Worm (Caenorhabditis elegans) whole organism, L4 larva: ENCODE measurements around the gene fbxb-74.

Experiments
- R02D3.7 ChIP-seq: fragments of 150-350 bp; sonication (generic microtip); optimal IDR thresholded peaks from 3 replicates; lab custom pipeline; 2014; ENCODE audit warnings: missing biosample characterization, missing genetic modification characterization
- aly-2 ChIP-seq: sonication (generic microtip); optimal IDR thresholded peaks from 2 replicates; lab custom pipeline; 2018; ENCODE audit warnings: missing biosample characterization, missing genetic modification characterization
- ama-1 ChIP-seq: fragments of 150-350 bp; optimal IDR thresholded peaks from 2 replicates; lab custom pipeline; 2014; ENCODE audit warnings: inconsistent platforms, mixed read lengths
- ceh-28 ChIP-seq: fragments of 150-350 bp; optimal IDR thresholded peaks from 2 replicates; lab custom pipeline; 2014; ENCODE audit warnings: missing biosample characterization, missing genetic modification reagents, missing genetic modification characterization
- dve-1 ChIP-seq: sonication (generic microtip); optimal IDR thresholded peaks from 2 replicates; lab custom pipeline; 2017; ENCODE audit warnings: antibody characterized with exemption, mild to moderate bottlenecking, missing genetic modification characterization, missing compliant biosample characterization; ENCODE audit not compliant: insufficient read depth
- egl-27 ChIP-seq: sonication (generic microtip); optimal IDR thresholded peaks from 3 replicates; lab custom pipeline; 2017; ENCODE audit warnings: missing biosample characterization, missing genetic modification reagents, missing genetic modification characterization
- hlh-11 ChIP-seq: fragments of 200-800 bp; sonication (Bioruptor generic); optimal IDR thresholded peaks from 2 replicates; lab custom pipeline; 2018; ENCODE audit warnings: mild to moderate bottlenecking, missing genetic modification characterization, missing compliant biosample characterization
- lin-15B ChIP-seq: fragments of 150-350 bp; sonication (generic microtip); optimal IDR thresholded peaks from 3 replicates; lab custom pipeline; 2014; ENCODE audit warnings: missing biosample characterization, missing genetic modification characterization
- nhr-42 ChIP-seq: fragments of 200-800 bp; sonication (Bioruptor generic); IDR thresholded peaks from 2 replicates; pipeline ENCODE4 v1.3.6; 2022; ENCODE audit warnings: missing genetic modification characterization, missing compliant biosample characterization
- nhr-76 ChIP-seq: fragments of 150-350 bp; optimal IDR thresholded peaks from 2 replicates; lab custom pipeline; 2014; ENCODE audit warnings: missing biosample characterization, missing genetic modification characterization
- php-3 ChIP-seq: fragments of 200-800 bp; sonication (Bioruptor generic); IDR thresholded peaks from 2 replicates; pipeline ENCODE4 v1.3.6; 2022; ENCODE audit warnings: missing genetic modification reagents, missing genetic modification characterization, missing compliant biosample characterization
- unc-130 ChIP-seq: sonication (generic microtip); optimal IDR thresholded peaks from 2 replicates; lab custom pipeline; 2016; ENCODE audit warnings: missing genetic modification reagents, missing genetic modification characterization, missing compliant biosample characterization
- unc-62 ChIP-seq, 3 experiments: fragments of 150-350 bp in 1 of 3; sonication (generic microtip); optimal IDR thresholded peaks in 2 of 3; peaks in 1 of 3; 1 replicate in 1 of 3; 2 replicates in 2 of 3; lab custom pipeline; 2014 to 2017; ENCODE audit warnings: missing biosample characterization in 3 of 3, missing genetic modification characterization in 3 of 3, missing genetic modification reagents in 3 of 3, missing genotype in 1 of 3
- ztf-11 ChIP-seq: fragments of 150-350 bp; optimal IDR thresholded peaks from 2 replicates; lab custom pipeline; 2014; ENCODE audit warnings: missing biosample characterization, missing genetic modification characterization

DNA sequence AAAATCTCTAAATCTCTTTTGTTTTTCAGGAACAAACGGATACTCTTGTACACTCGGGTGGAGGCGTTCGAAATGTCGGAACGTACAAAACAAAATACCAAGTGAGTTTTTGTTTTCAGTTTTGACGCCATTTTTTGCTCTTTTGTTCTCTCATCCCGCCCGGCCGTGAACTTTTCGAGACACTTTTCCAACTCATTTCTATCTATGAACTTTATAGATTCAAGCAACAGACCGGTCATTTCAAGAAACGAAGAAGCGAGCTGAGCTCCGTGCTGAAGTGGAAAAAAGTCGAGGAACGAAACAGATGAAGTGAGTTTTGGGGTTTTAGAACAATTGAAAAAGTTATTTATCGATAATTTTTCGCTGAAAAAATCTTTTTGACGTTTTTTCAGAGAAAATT is 28.6 kb downstream of the fbxb-74 start:
- TF ChIP-seq aly-2 (tag; lab: Kevin White, UChicago) (no peak), ztf-11 (tag; lab: Kevin White, UChicago) (no peak), R02D3.7 (no peak), egl-27 (tag; lab: Kevin White, UChicago) (no peak), ama-1 (peak; percentile 53), nhr-76 (no peak), unc-62 (GFP tag; optimal IDR thresholded peaks at IDR 0.05 in 1 of 2; lab: Kevin White, UChicago) (no peak), unc-62 (tag; optimal IDR thresholded peaks at IDR 0.05; lab: Kevin White, UChicago) (no peak), ceh-28 (tag; lab: Kevin White, UChicago) (no peak), nhr-42 (no peak), unc-130 (GFP tag; lab: Kevin White, UChicago) (no peak), dve-1 (tag; lab: Kevin White, UChicago) (no peak), lin-15B (tag; lab: Kevin White, UChicago) (no peak), php-3 (GFP tag; lab: Robert Waterston, UW) (no peak), hlh-11 (tag; lab: Kevin White, UChicago) (no peak)
